ENCODE assay signal across 4 worm cellular contexts in the genomic region with DNA sequence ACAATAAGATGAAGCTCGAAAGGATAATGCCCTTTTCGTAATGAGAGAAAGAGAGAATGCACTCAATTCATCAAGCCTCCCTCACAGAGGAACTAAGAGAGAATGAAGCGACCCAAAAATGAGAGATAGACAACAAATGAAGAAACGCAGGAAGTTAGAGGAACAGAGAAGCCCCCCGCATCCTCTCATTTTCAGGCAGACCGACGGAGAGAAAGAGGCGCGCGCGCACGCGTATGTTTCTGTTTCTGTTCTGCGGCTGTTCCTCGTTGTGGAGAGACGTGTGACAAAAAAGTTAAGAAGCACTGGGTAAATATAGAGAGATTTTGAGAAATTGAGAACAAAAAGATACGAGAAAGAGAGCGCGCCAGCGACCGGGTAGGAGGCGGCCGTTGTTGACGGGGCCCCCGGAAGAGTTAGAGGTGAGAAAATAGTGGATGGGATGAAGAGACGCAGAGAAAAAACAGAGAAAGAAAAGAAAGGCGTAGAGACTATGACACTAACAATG.
TF ChIP-seq lines count a peak whose summit lies in the region.

No protein-coding gene starts in this region.

TF ChIP-seq in whole organism, L2 larva, 48 proteins besides CTCF, POLR2A, EP300 and RAD21 (continues in another document):
- TF ChIP-seq elt-1 (tag; optimal IDR thresholded peaks at IDR 0.05; lab: Kevin White, UChicago) = no peak
- peak; percentile 21 for TF ChIP-seq ZK546.5 (tag; optimal IDR thresholded peaks at IDR 0.05; lab: Kevin White, UChicago)
- peak; percentile 79 for TF ChIP-seq sem-4 (tag; optimal IDR thresholded peaks at IDR 0.05; lab: Kevin White, UChicago)
- no peak for TF ChIP-seq R02D3.7 (tag; optimal IDR thresholded peaks at IDR 0.05; lab: Kevin White, UChicago)
- peak; percentile 21 to 82 for TF ChIP-seq lsy-2 (tag; optimal IDR thresholded peaks at IDR 0.05; lab: Kevin White, UChicago)
- TF ChIP-seq nhr-129 (tag; optimal IDR thresholded peaks at IDR 0.05; lab: Kevin White, UChicago) = peak; percentile 75
- no peak for TF ChIP-seq nhr-11 (tag; optimal IDR thresholded peaks at IDR 0.05; lab: Kevin White, UChicago)
- no peak for TF ChIP-seq elt-3 (tag; optimal IDR thresholded peaks at IDR 0.05; lab: Kevin White, UChicago)
- no peak for TF ChIP-seq alr-1 (tag; optimal IDR thresholded peaks at IDR 0.05; lab: Kevin White, UChicago)
- TF ChIP-seq snpc-4 (tag; optimal IDR thresholded peaks at IDR 0.05; lab: Kevin White, UChicago) = peak; percentile 31
- peak; percentile 82 for TF ChIP-seq sma-3 (GFP tag; optimal IDR thresholded peaks at IDR 0.05; lab: Kevin White, UChicago)
- no peak for TF ChIP-seq peb-1 (tag; optimal IDR thresholded peaks at IDR 0.05; lab: Kevin White, UChicago)
- TF ChIP-seq lin-11 (tag; optimal IDR thresholded peaks at IDR 0.05; lab: Kevin White, UChicago) = peak; percentile 2
- TF ChIP-seq lin-13 (GFP tag; optimal IDR thresholded peaks at IDR 0.05; lab: Kevin White, UChicago) = peak; percentile 71
- peak; percentile 62 for TF ChIP-seq ztf-4 (tag; optimal IDR thresholded peaks at IDR 0.05; lab: Kevin White, UChicago)
- peak; percentile 57 for TF ChIP-seq gmeb-1 (tag; optimal IDR thresholded peaks at IDR 0.05; lab: Kevin White, UChicago)
- TF ChIP-seq ceh-16 (tag; optimal IDR thresholded peaks at IDR 0.05; lab: Kevin White, UChicago) = peak; percentile 59
- TF ChIP-seq ztf-11 (tag; optimal IDR thresholded peaks at IDR 0.05; lab: Kevin White, UChicago) = no peak
- TF ChIP-seq F13H6.1 (tag; optimal IDR thresholded peaks at IDR 0.05; lab: Kevin White, UChicago) = peak; percentile 97
- no peak for TF ChIP-seq mbf-1 (tag; optimal IDR thresholded peaks at IDR 0.05; lab: Kevin White, UChicago)
- TF ChIP-seq crh-2 (tag; optimal IDR thresholded peaks at IDR 0.05; lab: Kevin White, UChicago) = peak; percentile 83
- peak; percentile 91 for TF ChIP-seq C34F6.9 (tag; optimal IDR thresholded peaks at IDR 0.05; lab: Kevin White, UChicago)

TF ChIP-seq in whole organism, L4 larva, 104 proteins besides CTCF, POLR2A, EP300 and RAD21 (continues in another document):
- TF ChIP-seq unc-62 (GFP tag; optimal IDR thresholded peaks at IDR 0.05 in 1 of 2; lab: Kevin White, UChicago) = peak in 1 of 2 experiments; percentile 91
- TF ChIP-seq unc-62 (tag; optimal IDR thresholded peaks at IDR 0.05; lab: Kevin White, UChicago) = no peak
- TF ChIP-seq Y75B8A.6 (GFP tag; IDR thresholded peaks at IDR 0.05; lab: Robert Waterston, UW) = no peak
- no peak for TF ChIP-seq spr-3 (GFP tag; optimal IDR thresholded peaks at IDR 0.05; lab: Kevin White, UChicago)
- no peak for TF ChIP-seq attf-4 (tag; optimal IDR thresholded peaks at IDR 0.05; lab: Kevin White, UChicago)
- no peak for TF ChIP-seq unc-130 (GFP tag; optimal IDR thresholded peaks at IDR 0.05; lab: Kevin White, UChicago)
- no peak for TF ChIP-seq nhr-237 (tag; optimal IDR thresholded peaks at IDR 0.05; lab: Kevin White, UChicago)
- TF ChIP-seq jun-1 (tag; optimal IDR thresholded peaks at IDR 0.05; lab: Kevin White, UChicago) = no peak
- peak; percentile 54; the same call in 1 of the 2 replicates for TF ChIP-seq pha-4 (GFP tag; IDR thresholded peaks at IDR 0.05; lab: Robert Waterston, UW)
- no peak for TF ChIP-seq pha-4 (tag; optimal IDR thresholded peaks at IDR 0.05; lab: Kevin White, UChicago)
- peak in 1 of 2 experiments; percentile 74 for TF ChIP-seq hif-1 (tag; optimal IDR thresholded peaks at IDR 0.05; lab: Kevin White, UChicago)
- TF ChIP-seq mdt-29 (GFP tag; IDR thresholded peaks at IDR 0.05; lab: Robert Waterston, UW) = no peak
- TF ChIP-seq ZK337.2 (GFP tag; IDR thresholded peaks at IDR 0.05; lab: Robert Waterston, UW) = no peak
- peak; percentile 55 for TF ChIP-seq T20F7.1 (GFP tag; optimal IDR thresholded peaks at IDR 0.05; lab: Kevin White, UChicago)
- TF ChIP-seq skn-1 (tag; optimal IDR thresholded peaks at IDR 0.05; lab: Kevin White, UChicago) = no peak
- no peak for TF ChIP-seq R02D3.7 (tag; optimal IDR thresholded peaks at IDR 0.05; lab: Kevin White, UChicago)
- no peak for TF ChIP-seq lin-15B (tag; optimal IDR thresholded peaks at IDR 0.05; lab: Kevin White, UChicago)
- peak; percentile 95 for TF ChIP-seq mxl-3 (GFP tag; optimal IDR thresholded peaks at IDR 0.05; lab: Kevin White, UChicago)
- TF ChIP-seq aly-2 (tag; optimal IDR thresholded peaks at IDR 0.05; lab: Kevin White, UChicago) = no peak
- TF ChIP-seq madf-9 (GFP tag; conservative IDR thresholded peaks at IDR 0.05; lab: Robert Waterston, UW) = no peak
- TF ChIP-seq F26F4.8 (GFP tag; conservative IDR thresholded peaks at IDR 0.05; lab: Robert Waterston, UW) = no peak
- peak; percentile 82 for TF ChIP-seq set-16 (GFP tag; IDR thresholded peaks at IDR 0.05; lab: Robert Waterston, UW)
- TF ChIP-seq hlh-11 (tag; optimal IDR thresholded peaks at IDR 0.05; lab: Kevin White, UChicago) = peak; percentile 97

TF ChIP-seq in whole organism, late embryonic, 69 proteins besides CTCF, POLR2A, EP300 and RAD21 (continues in another document):
- no peak for TF ChIP-seq ceh-9 (tag; optimal IDR thresholded peaks at IDR 0.05; lab: Kevin White, UChicago)
- no peak for TF ChIP-seq ahr-1 (tag; optimal IDR thresholded peaks at IDR 0.05; lab: Kevin White, UChicago)
- peak; percentile 55 for TF ChIP-seq ceh-34 (tag; optimal IDR thresholded peaks at IDR 0.05; lab: Kevin White, UChicago)
- peak; percentile 79 for TF ChIP-seq ceh-18 (tag; optimal IDR thresholded peaks at IDR 0.05; lab: Kevin White, UChicago)
- TF ChIP-seq ama-1 (optimal IDR thresholded peaks at IDR 0.05; lab: Kevin White, UChicago) = no peak
- TF ChIP-seq F13H6.1 (tag; optimal IDR thresholded peaks at IDR 0.05; lab: Kevin White, UChicago) = peak; percentile 53
- TF ChIP-seq C38D4.7 (GFP tag; optimal IDR thresholded peaks at IDR 0.05; lab: Kevin White, UChicago) = no peak
- no peak for TF ChIP-seq unc-3 (GFP tag; conservative IDR thresholded peaks at IDR 0.05; lab: Robert Waterston, UW)
- TF ChIP-seq unc-3 (tag; optimal IDR thresholded peaks at IDR 0.05; lab: Kevin White, UChicago) = no peak
- TF ChIP-seq ref-2 (tag; optimal IDR thresholded peaks at IDR 0.05; lab: Kevin White, UChicago) = peak; percentile 67
- peak; percentile 16 for TF ChIP-seq C08G9.2 (tag; optimal IDR thresholded peaks at IDR 0.05; lab: Kevin White, UChicago)
- TF ChIP-seq unc-42 (tag; optimal IDR thresholded peaks at IDR 0.05; lab: Kevin White, UChicago) = peak; percentile 87
- TF ChIP-seq syd-9 (tag; optimal IDR thresholded peaks at IDR 0.05; lab: Kevin White, UChicago) = peak; percentile 13
- TF ChIP-seq elt-2 (tag; optimal IDR thresholded peaks at IDR 0.05; lab: Kevin White, UChicago) = peak; percentile 27
- peak; percentile 5 for TF ChIP-seq eyg-1 (tag; optimal IDR thresholded peaks at IDR 0.05; lab: Kevin White, UChicago)
- TF ChIP-seq ceh-24 (tag; optimal IDR thresholded peaks at IDR 0.05; lab: Kevin White, UChicago) = no peak
- TF ChIP-seq pha-4 (tag; optimal IDR thresholded peaks at IDR 0.05; lab: Kevin White, UChicago) = no peak
- TF ChIP-seq odd-2 (tag; optimal IDR thresholded peaks at IDR 0.05; lab: Kevin White, UChicago) = no peak
- peak; percentile 69 for TF ChIP-seq unc-55 (GFP tag; optimal IDR thresholded peaks at IDR 0.05; lab: Kevin White, UChicago)
- peak; percentile 89 for TF ChIP-seq ceh-31 (tag; optimal IDR thresholded peaks at IDR 0.05; lab: Kevin White, UChicago)
- TF ChIP-seq pros-1 (tag; optimal IDR thresholded peaks at IDR 0.05; lab: Kevin White, UChicago) = peak; percentile 96
- TF ChIP-seq tbx-2 (tag; optimal IDR thresholded peaks at IDR 0.05; lab: Kevin White, UChicago) = peak; percentile 82
- TF ChIP-seq ceh-14 (tag; optimal IDR thresholded peaks at IDR 0.05; lab: Kevin White, UChicago) = peak; percentile 28
- TF ChIP-seq lin-11 (tag; optimal IDR thresholded peaks at IDR 0.05; lab: Kevin White, UChicago) = no peak
- TF ChIP-seq ets-4 (tag; optimal IDR thresholded peaks at IDR 0.05; lab: Kevin White, UChicago) = peak; percentile 38

TF ChIP-seq in whole organism, mixed stage, embryonic, 35 proteins besides CTCF, POLR2A, EP300 and RAD21:
- TF ChIP-seq tbx-8 (GFP tag; optimal IDR thresholded peaks at IDR 0.05; lab: Kevin White, UChicago) = no peak
- no peak for TF ChIP-seq ceh-43 (GFP tag; optimal IDR thresholded peaks at IDR 0.05; lab: Kevin White, UChicago)
- TF ChIP-seq ham-2 (GFP tag; optimal IDR thresholded peaks at IDR 0.05; lab: Kevin White, UChicago) = peak; percentile 78
- TF ChIP-seq mep-1 (tag; optimal IDR thresholded peaks at IDR 0.05; lab: Kevin White, UChicago) = peak; percentile 38
- no peak for TF ChIP-seq sptf-1 (tag; optimal IDR thresholded peaks at IDR 0.05; lab: Kevin White, UChicago)
- TF ChIP-seq lin-32 (GFP tag; optimal IDR thresholded peaks at IDR 0.05; lab: Kevin White, UChicago) = no peak
- TF ChIP-seq nhr-12 (tag; optimal IDR thresholded peaks at IDR 0.05; lab: Kevin White, UChicago) = no peak
- TF ChIP-seq mls-2 (tag; optimal IDR thresholded peaks at IDR 0.05; lab: Kevin White, UChicago) = peak; percentile 65
- peak; percentile 87 for TF ChIP-seq unc-120 (tag; optimal IDR thresholded peaks at IDR 0.05; lab: Kevin White, UChicago; ENCODE audit: poor library complexity, severe bottlenecking)
- TF ChIP-seq bed-3 (GFP tag; optimal IDR thresholded peaks at IDR 0.05; lab: Kevin White, UChicago) = no peak
- no peak for TF ChIP-seq ceh-39 (tag; optimal IDR thresholded peaks at IDR 0.05; lab: Kevin White, UChicago)
- no peak for TF ChIP-seq elt-3 (tag; optimal IDR thresholded peaks at IDR 0.05; lab: Kevin White, UChicago)
- TF ChIP-seq ces-1 (GFP tag; optimal IDR thresholded peaks at IDR 0.05; lab: Kevin White, UChicago) = peak; percentile 89
- TF ChIP-seq drap-1 (GFP tag; optimal IDR thresholded peaks at IDR 0.05; lab: Kevin White, UChicago) = no peak
- TF ChIP-seq flh-1 (GFP tag; optimal IDR thresholded peaks at IDR 0.05; lab: Kevin White, UChicago) = no peak
- no peak for TF ChIP-seq pha-4 (tag; optimal IDR thresholded peaks at IDR 0.05; lab: Kevin White, UChicago)
- TF ChIP-seq nhr-76 (tag; optimal IDR thresholded peaks at IDR 0.05; lab: Kevin White, UChicago) = no peak
- no peak for TF ChIP-seq snpc-4 (tag; optimal IDR thresholded peaks at IDR 0.05; lab: Kevin White, UChicago)
- TF ChIP-seq ztf-11 (tag; optimal IDR thresholded peaks at IDR 0.05; lab: Kevin White, UChicago) = no peak
- peak; percentile 12 for TF ChIP-seq blmp-1 (tag; optimal IDR thresholded peaks at IDR 0.05; lab: Kevin White, UChicago)
- peak; percentile 70 for TF ChIP-seq unc-62 (GFP tag; optimal IDR thresholded peaks at IDR 0.05; lab: Kevin White, UChicago)
- no peak for TF ChIP-seq unc-39 (tag; optimal IDR thresholded peaks at IDR 0.05; lab: Kevin White, UChicago)
- TF ChIP-seq nhr-28 (tag; optimal IDR thresholded peaks at IDR 0.05; lab: Kevin White, UChicago) = no peak
- TF ChIP-seq hlh-1 (tag; optimal IDR thresholded peaks at IDR 0.05; lab: Kevin White, UChicago) = peak; percentile 81
- no peak for TF ChIP-seq nhr-2 (tag; optimal IDR thresholded peaks at IDR 0.05; lab: Kevin White, UChicago)
- TF ChIP-seq lsy-2 (tag; optimal IDR thresholded peaks at IDR 0.05; lab: Kevin White, UChicago) = peak; percentile 40
- TF ChIP-seq sem-2 (GFP tag; optimal IDR thresholded peaks at IDR 0.05; lab: Kevin White, UChicago) = no peak
- TF ChIP-seq nhr-237 (tag; optimal IDR thresholded peaks at IDR 0.05; lab: Kevin White, UChicago) = peak; percentile 63
